Fruit fly (Drosophila melanogaster) whole organism, embryonic: ENCODE data around the gene CG33489.
A peak's percentile ranks its signal among the peaks of the same experiment; 100 is the strongest.

Experiments used
- Awh ChIP-seq: fragments of 200-800 bp; sonication (Bioruptor generic); IDR thresholded peaks from 2 replicates; pipeline ENCODE4, ENCODE4 v1.3.6; 2022; ENCODE audit warnings: missing biosample characterization, missing genetic modification characterization
- CG10565 ChIP-seq: fragments of 200-800 bp; sonication (Bioruptor generic); optimal IDR thresholded peaks from 3 replicates; lab custom pipeline; 2016; ENCODE audit warnings: missing biosample characterization, mild to moderate bottlenecking, missing genetic modification characterization
- CG11504 ChIP-seq: fragments of 200-800 bp; sonication (Bioruptor generic); optimal IDR thresholded peaks from 3 replicates; lab custom pipeline; 2019; ENCODE audit warnings: missing biosample characterization, mild to moderate bottlenecking, missing genetic modification characterization, moderate library complexity
- CG11560 ChIP-seq: fragments of 200-800 bp; sonication (Bioruptor generic); IDR thresholded peaks from 3 replicates; pipeline ENCODE4 v1.3.6; 2022; ENCODE audit warnings: missing biosample characterization, missing genetic modification characterization
- CG15696 ChIP-seq: fragments of 200-800 bp; sonication (Bioruptor generic); optimal IDR thresholded peaks from 2 replicates; lab custom pipeline; 2019; ENCODE audit warnings: missing biosample characterization, mild to moderate bottlenecking, missing genetic modification characterization, moderate library complexity
- CG17361 ChIP-seq: fragments of 200-800 bp; sonication (Bioruptor generic); IDR thresholded peaks from 3 replicates; pipeline ENCODE4 v1.3.6; 2022; ENCODE audit warnings: missing biosample characterization, missing genetic modification characterization
- CG18764 ChIP-seq: fragments of 200-800 bp; sonication (Bioruptor generic); optimal IDR thresholded peaks from 3 replicates; lab custom pipeline; 2016; ENCODE audit warnings: missing biosample characterization, missing genetic modification characterization
- CG2129 ChIP-seq: fragments of 200-800 bp; sonication (Bioruptor generic); IDR thresholded peaks from 2 replicates; pipeline ENCODE4 v1.3.6; 2022; ENCODE audit warnings: missing biosample characterization, missing genetic modification characterization; ENCODE audit not compliant: partially characterized antibody
- CG30020 ChIP-seq: fragments of 200-800 bp; optimal IDR thresholded peaks from 2 replicates; lab custom pipeline; 2019; ENCODE audit warnings: missing biosample characterization, mild to moderate bottlenecking, missing genetic modification characterization, moderate library complexity
- CG31388 ChIP-seq: fragments of 200-800 bp; sonication (Bioruptor generic); optimal IDR thresholded peaks from 2 replicates; lab custom pipeline; 2016; ENCODE audit warnings: missing biosample characterization, missing genetic modification characterization
- CG33213 ChIP-seq: fragments of 200-800 bp; sonication (Bioruptor generic); optimal IDR thresholded peaks from 3 replicates; lab custom pipeline; 2016; ENCODE audit warnings: missing biosample characterization, missing genetic modification characterization
- CG33557 ChIP-seq: fragments of 200-800 bp; sonication (Bioruptor generic); optimal IDR thresholded peaks from 2 replicates; lab custom pipeline; 2019; ENCODE audit warnings: missing biosample characterization, mild to moderate bottlenecking, missing genetic modification characterization, moderate library complexity
- CG34224 ChIP-seq: fragments of 200-800 bp; sonication (Bioruptor generic); IDR thresholded peaks from 3 replicates; pipeline ENCODE4 v1.3.6; 2022; ENCODE audit warnings: missing biosample characterization, missing genetic modification characterization; ENCODE audit not compliant: partially characterized antibody
- CG3995 ChIP-seq: fragments of 200-800 bp; sonication (Bioruptor generic); optimal IDR thresholded peaks from 3 replicates; lab custom pipeline; 2016; ENCODE audit warnings: missing biosample characterization, missing genetic modification characterization
- CG9609 ChIP-seq: fragments of 200-800 bp; sonication (Bioruptor generic); optimal IDR thresholded peaks from 3 replicates; lab custom pipeline; 2016; ENCODE audit warnings: missing biosample characterization, missing genetic modification characterization
- CG9817 ChIP-seq: fragments of 200-800 bp; sonication (Bioruptor generic); optimal IDR thresholded peaks from 2 replicates; lab custom pipeline; 2018; ENCODE audit warnings: missing biosample characterization, mild to moderate bottlenecking, missing genetic modification characterization, moderate library complexity
- HLH4C ChIP-seq: fragments of 200-800 bp; sonication (Bioruptor generic); IDR thresholded peaks from 3 replicates; pipeline ENCODE4 v1.3.6; 2022; ENCODE audit warnings: missing biosample characterization, missing genetic modification characterization; ENCODE audit not compliant: partially characterized antibody
- Hmr ChIP-seq: fragments of 200-800 bp; sonication (Bioruptor generic); optimal IDR thresholded peaks from 3 replicates; lab custom pipeline; 2017; ENCODE audit warnings: mild to moderate bottlenecking, missing biosample characterization, missing genetic modification reagents, missing genetic modification characterization
- Lhr ChIP-seq: fragments of 200-800 bp; sonication (Bioruptor generic); optimal IDR thresholded peaks from 3 replicates; lab custom pipeline; 2017; ENCODE audit warnings: mild to moderate bottlenecking, missing biosample characterization, missing genetic modification reagents, missing genetic modification characterization
- Meics ChIP-seq: fragments of 200-800 bp; sonication (Bioruptor generic); optimal IDR thresholded peaks from 2 replicates; lab custom pipeline; 2017; ENCODE audit warnings: missing biosample characterization, mild to moderate bottlenecking, missing genetic modification characterization
- NFAT ChIP-seq: fragments of 200-800 bp; sonication (Bioruptor generic); IDR thresholded peaks from 2 replicates; pipeline ENCODE4 v1.3.6; 2022; ENCODE audit warnings: missing biosample characterization, missing genetic modification characterization
- NK7.1 ChIP-seq: fragments of 200-800 bp; sonication (Bioruptor generic); optimal IDR thresholded peaks from 3 replicates; lab custom pipeline; 2016; ENCODE audit warnings: missing biosample characterization, missing genetic modification characterization
- Nf-YB ChIP-seq: fragments of 200-800 bp; sonication (Bioruptor generic); optimal IDR thresholded peaks from 3 replicates; lab custom pipeline; 2019; ENCODE audit warnings: missing biosample characterization, mild to moderate bottlenecking, missing genetic modification characterization, moderate library complexity
- Rx ChIP-seq: fragments of 200-800 bp; sonication (Bioruptor generic); IDR thresholded peaks from 2 replicates; pipeline ENCODE4 v1.3.6; 2022; ENCODE audit warnings: missing biosample characterization, missing genetic modification characterization
- Sry-δ ChIP-seq: fragments of 200-800 bp; sonication (Bioruptor generic); optimal IDR thresholded peaks from 2 replicates; lab custom pipeline; 2016; ENCODE audit warnings: missing biosample characterization, missing genetic modification characterization
- Taf1 ChIP-seq: fragments of 200-800 bp; sonication (Bioruptor generic); IDR thresholded peaks from 2 replicates; pipeline ENCODE4 v1.3.6; 2022; ENCODE audit warnings: missing biosample characterization, missing genetic modification characterization
- bcd ChIP-seq: fragments of 200-800 bp; sonication (Bioruptor generic); optimal IDR thresholded peaks from 2 replicates; lab custom pipeline; 2017; ENCODE audit warnings: missing biosample characterization, mild to moderate bottlenecking, missing genetic modification characterization
- crp ChIP-seq, 2 experiments: fragments of 200-800 bp; sonication (Bioruptor generic); optimal IDR thresholded peaks; 2 replicates in 1 of 2; 3 replicates in 1 of 2; lab custom pipeline; 2017; ENCODE audit warnings: missing biosample characterization in 2 of 2, missing genetic modification characterization in 2 of 2, mild to moderate bottlenecking in 1 of 2, moderate library complexity in 1 of 2
- da ChIP-seq: fragments of 200-800 bp; sonication (Bioruptor generic); optimal IDR thresholded peaks from 2 replicates; lab custom pipeline; 2016; ENCODE audit warnings: missing biosample characterization, missing genetic modification characterization
- dimm ChIP-seq: fragments of 200-800 bp; sonication (Bioruptor generic); IDR thresholded peaks from 2 replicates; pipeline ENCODE4 v1.3.6; 2022; ENCODE audit warnings: missing biosample characterization, missing genetic modification characterization
- dpn ChIP-seq, 2 experiments: fragments of 200-800 bp; sonication (Bioruptor generic); optimal IDR thresholded peaks; 3 replicates each; lab custom pipeline; 2016; ENCODE audit warnings: missing biosample characterization in 2 of 2, missing genetic modification characterization in 2 of 2
- eve ChIP-seq, 2 experiments: fragments of >200 bp; optimal IDR thresholded peaks; 2 replicates each; lab custom pipeline; 2017; ENCODE audit warnings: missing biosample characterization in 2 of 2, missing genetic modification characterization in 2 of 2
- fd64A ChIP-seq: fragments of 200-800 bp; sonication (Bioruptor generic); optimal IDR thresholded peaks from 3 replicates; lab custom pipeline; 2018; ENCODE audit warnings: missing biosample characterization, mild to moderate bottlenecking, missing genetic modification characterization
- gem ChIP-seq: fragments of 200-800 bp; sonication (Bioruptor generic); optimal IDR thresholded peaks from 2 replicates; lab custom pipeline; 2019; ENCODE audit warnings: missing biosample characterization, mild to moderate bottlenecking, missing genetic modification characterization, moderate library complexity
- grau ChIP-seq: fragments of 200-800 bp; optimal IDR thresholded peaks from 3 replicates; lab custom pipeline; 2019; ENCODE audit warnings: missing biosample characterization, mild to moderate bottlenecking, missing genetic modification characterization, moderate library complexity
- ind ChIP-seq: fragments of 200-800 bp; sonication (Bioruptor generic); optimal IDR thresholded peaks from 3 replicates; lab custom pipeline; 2016; ENCODE audit warnings: missing biosample characterization, missing genetic modification characterization
- ken ChIP-seq: fragments of 200-800 bp; sonication (Bioruptor generic); IDR thresholded peaks from 3 replicates; pipeline ENCODE4 v1.3.6; 2022; ENCODE audit warnings: missing biosample characterization, missing genetic modification characterization
- mirr ChIP-seq: fragments of 200-800 bp; sonication (Bioruptor generic); optimal IDR thresholded peaks from 3 replicates; lab custom pipeline; 2018; ENCODE audit warnings: missing biosample characterization, mild to moderate bottlenecking, missing genetic modification characterization
- org-1 ChIP-seq: fragments of 200-800 bp; sonication (Bioruptor generic); optimal IDR thresholded peaks from 2 replicates; lab custom pipeline; 2017; ENCODE audit warnings: missing biosample characterization, missing genetic modification characterization
- peb ChIP-seq: fragments of 200-800 bp; sonication (Bioruptor generic); IDR thresholded peaks from 2 replicates; pipeline ENCODE4 v1.3.6; 2022; ENCODE audit warnings: missing biosample characterization, missing genetic modification characterization
- pnt ChIP-seq: fragments of 200-800 bp; sonication (Bioruptor generic); optimal IDR thresholded peaks from 3 replicates; lab custom pipeline; 2016; ENCODE audit warnings: missing biosample characterization, missing genetic modification characterization
- pum ChIP-seq: fragments of 200-800 bp; sonication (Bioruptor generic); optimal IDR thresholded peaks from 2 replicates; lab custom pipeline; 2016; ENCODE audit warnings: missing biosample characterization, missing genetic modification characterization
- ranshi ChIP-seq: fragments of 200-800 bp; sonication (Bioruptor generic); IDR thresholded peaks from 2 replicates; pipeline ENCODE4 v1.3.6; 2022; ENCODE audit warnings: missing biosample characterization, missing genetic modification characterization
- row ChIP-seq: fragments of 200-800 bp; sonication (Bioruptor generic); IDR thresholded peaks from 3 replicates; pipeline ENCODE4 v1.3.6; 2022; ENCODE audit warnings: missing biosample characterization, missing genetic modification characterization
- sens-2 ChIP-seq: fragments of 200-800 bp; sonication (Bioruptor generic); IDR thresholded peaks from 2 replicates; pipeline ENCODE4 v1.3.6; 2022; ENCODE audit warnings: missing biosample characterization, missing genetic modification characterization
- unpg ChIP-seq: fragments of 200-800 bp; sonication (Bioruptor generic); optimal IDR thresholded peaks from 3 replicates; lab custom pipeline; 2018; ENCODE audit warnings: missing biosample characterization, mild to moderate bottlenecking, missing genetic modification characterization, moderate library complexity
- usp ChIP-seq: fragments of >200 bp; optimal IDR thresholded peaks from 2 replicates; lab custom pipeline; 2017; ENCODE audit warnings: missing biosample characterization, missing genetic modification characterization
- wor ChIP-seq: fragments of 200-800 bp; sonication (Bioruptor generic); IDR thresholded peaks from 2 replicates; pipeline ENCODE4 v1.3.6; 2022; ENCODE audit warnings: missing biosample characterization, missing genetic modification characterization
- zfh1 ChIP-seq: fragments of 200-800 bp; sonication (Bioruptor generic); IDR thresholded peaks from 3 replicates; pipeline ENCODE4 v1.3.6; 2022; ENCODE audit warnings: missing biosample characterization, missing genetic modification characterization

CG33489 gene

dm6 chr3L:11561946-11562760, 14.7 kb downstream of the CG33489 start, which contains the start of the genes CG7394 and Mob2 (continued):
- TF ChIP-seq CG33213 (GFP tag; lab: Kevin White, UChicago): peak; percentile 77
- peak; percentile 86 for TF ChIP-seq sens-2 (GFP tag; lab: Robert Waterston, UW)
- TF ChIP-seq bcd (GFP tag; lab: Kevin White, UChicago): peak; percentile 90
- TF ChIP-seq CG30020 (tag; lab: Kevin White, UChicago): peak; percentile 73
- peak; percentile 73 for TF ChIP-seq Nf-YB (GFP tag; lab: Kevin White, UChicago)
- peak; percentile 78 for TF ChIP-seq Rx
- TF ChIP-seq fd64A (GFP tag; lab: Kevin White, UChicago): peak; percentile 46
- peak; percentile 93 for TF ChIP-seq ken
- peak; percentile 88 for TF ChIP-seq unpg (GFP tag; lab: Kevin White, UChicago)
- TF ChIP-seq CG9609 (GFP tag; lab: Kevin White, UChicago): peak; percentile 75
- peak; percentile 72 for TF ChIP-seq Lhr
- TF ChIP-seq pnt (GFP tag; lab: Kevin White, UChicago): peak; percentile 37
- peak; percentile 84 for TF ChIP-seq CG9817
- TF ChIP-seq Hmr (GFP tag; lab: Kevin White, UChicago): peak; percentile 88
- TF ChIP-seq dimm: peak; percentile 61
- peak; percentile 71 for TF ChIP-seq CG33557 (GFP tag; lab: Kevin White, UChicago)
- TF ChIP-seq Awh (GFP tag; lab: Robert Waterston, UW): peak; percentile 83
- peak; percentile 25 for TF ChIP-seq org-1 (GFP tag; lab: Kevin White, UChicago)
- TF ChIP-seq row (GFP tag; lab: Robert Waterston, UW): peak; percentile 96
- peak; percentile 90 for TF ChIP-seq grau (tag; lab: Kevin White, UChicago)
- peak; percentile 96 to 99 for TF ChIP-seq crp (GFP tag; optimal IDR thresholded peaks at IDR 0.05; lab: Kevin White, UChicago)
- peak; percentile 69 for TF ChIP-seq CG2129
- TF ChIP-seq CG18764 (GFP tag; lab: Kevin White, UChicago): peak; percentile 88
- peak; percentile 39 for TF ChIP-seq NK7.1 (GFP tag; lab: Kevin White, UChicago)
- peak; percentile 84 for TF ChIP-seq CG15696 (tag; lab: Kevin White, UChicago)
- TF ChIP-seq CG34224 (GFP tag; lab: Robert Waterston, UW): peak; percentile 87
- TF ChIP-seq zfh1 (GFP tag; lab: Robert Waterston, UW): peak; percentile 89
- peak; percentile 90 for TF ChIP-seq Meics (GFP tag; lab: Kevin White, UChicago)
- peak; percentile 46 for TF ChIP-seq mirr (GFP tag; lab: Kevin White, UChicago)
- TF ChIP-seq HLH4C (GFP tag; lab: Robert Waterston, UW): peak; percentile 93
- TF ChIP-seq ind (GFP tag; lab: Kevin White, UChicago): peak; percentile 90
- peak; percentile 80 for TF ChIP-seq wor (GFP tag; lab: Robert Waterston, UW)
- peak; percentile 89 for TF ChIP-seq CG11504 (tag; lab: Kevin White, UChicago)
- peak; percentile 59 for TF ChIP-seq da (GFP tag; lab: Kevin White, UChicago)
- peak; percentile 91 for TF ChIP-seq NFAT (GFP tag; lab: Robert Waterston, UW)
- peak; percentile 94 for TF ChIP-seq gem (tag; lab: Kevin White, UChicago)
- TF ChIP-seq CG10565 (GFP tag; lab: Kevin White, UChicago): no peak
- peak; percentile 70 for TF ChIP-seq pum (GFP tag; lab: Kevin White, UChicago)
- peak; percentile 30 to 95 for TF ChIP-seq eve (GFP tag; optimal IDR thresholded peaks at IDR 0.05; lab: Kevin White, UChicago)
- TF ChIP-seq ranshi (GFP tag; lab: Robert Waterston, UW): peak; percentile 94
- peak; percentile 61 for TF ChIP-seq CG3995 (GFP tag; lab: Kevin White, UChicago)
- TF ChIP-seq peb: peak; percentile 72
- peak; percentile 88 for TF ChIP-seq Taf1 (GFP tag; lab: Robert Waterston, UW)
- TF ChIP-seq CG31388 (GFP tag; lab: Kevin White, UChicago): peak; percentile 82
- TF ChIP-seq Sry-δ (GFP tag; lab: Kevin White, UChicago): peak; percentile 84
- peak; percentile 84 to 93 for TF ChIP-seq dpn (GFP tag; optimal IDR thresholded peaks at IDR 0.05; lab: Kevin White, UChicago)
- TF ChIP-seq CG11560 (tag; lab: Robert Waterston, UW): peak; percentile 82; the same call in 2 of the 3 replicates
- peak; percentile 82 for TF ChIP-seq CG17361
- TF ChIP-seq usp: no peak
